Fruit fly (Drosophila melanogaster): Measurements from ENCODE around the gene COX4.

DNA sequence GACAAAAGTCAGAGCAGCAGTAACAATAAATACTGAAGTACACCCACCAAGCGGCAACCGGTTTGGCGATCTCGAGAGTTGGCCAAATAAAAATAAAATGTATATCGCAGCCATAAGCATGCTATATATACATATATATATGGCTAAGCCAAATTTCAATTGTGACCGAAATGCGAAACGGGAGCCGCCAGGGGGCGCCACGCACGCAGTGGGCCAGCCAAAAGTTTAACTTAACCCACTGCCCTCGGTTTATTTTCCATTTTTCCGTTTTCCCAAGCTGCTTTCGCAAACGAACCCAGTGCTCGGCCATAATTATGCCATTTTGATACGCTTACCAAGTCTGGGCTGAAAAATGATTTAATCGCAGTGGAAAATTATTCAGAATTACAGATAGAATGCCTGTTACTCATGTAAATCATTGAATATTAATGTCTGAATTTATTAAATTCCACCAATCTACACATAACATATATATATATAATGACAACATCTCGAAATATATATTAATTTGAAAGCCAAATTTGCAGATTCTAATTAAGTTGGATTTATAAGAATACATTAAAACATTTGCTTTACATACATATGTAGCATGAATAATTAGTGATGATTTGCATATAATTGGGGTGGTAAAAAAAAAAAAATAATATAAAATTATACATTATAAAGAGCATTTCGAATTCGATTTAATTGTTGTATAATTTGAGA lies 31.3 kb downstream of the COX4 start:
- TF ChIP-seq CTCF (optimal IDR thresholded peaks at IDR 0.05) (peak; percentile 64 to 66), CG8478 (optimal IDR thresholded peaks at IDR 0.05) (no peak)

Measured in S2 (cell line).